Fruit fly (Drosophila melanogaster) whole organism, embryonic: ENCODE data around the gene RpS17.

Experiments used
- Asciz ChIP-seq: fragments of 200-800 bp; sonication (Bioruptor generic); optimal IDR thresholded peaks from 2 replicates; lab custom pipeline; 2017; ENCODE audit warnings: missing biosample characterization, mild to moderate bottlenecking, missing genetic modification characterization, missing genetic modification reagents
- Awh ChIP-seq: fragments of 200-800 bp; sonication (Bioruptor generic); IDR thresholded peaks from 2 replicates; pipeline ENCODE4, ENCODE4 v1.3.6; 2022; ENCODE audit warnings: missing biosample characterization, missing genetic modification characterization
- CG10979 ChIP-seq: fragments of 200-800 bp; sonication (Bioruptor generic); optimal IDR thresholded peaks from 2 replicates; lab custom pipeline; 2018; ENCODE audit warnings: missing biosample characterization, mild to moderate bottlenecking, missing genetic modification characterization, moderate library complexity
- CG11504 ChIP-seq: fragments of 200-800 bp; sonication (Bioruptor generic); optimal IDR thresholded peaks from 3 replicates; lab custom pipeline; 2019; ENCODE audit warnings: missing biosample characterization, mild to moderate bottlenecking, missing genetic modification characterization, moderate library complexity
- CG12104 ChIP-seq: fragments of 200-800 bp; sonication (Bioruptor generic); optimal IDR thresholded peaks from 3 replicates; lab custom pipeline; 2016; ENCODE audit warnings: missing biosample characterization, missing genetic modification characterization
- CG12299 ChIP-seq: fragments of 200-800 bp; sonication (Bioruptor generic); optimal IDR thresholded peaks from 2 replicates; lab custom pipeline; 2018; ENCODE audit warnings: missing biosample characterization, mild to moderate bottlenecking, missing genetic modification characterization
- CG13894 ChIP-seq: fragments of 200-800 bp; sonication (Bioruptor generic); optimal IDR thresholded peaks from 3 replicates; lab custom pipeline; 2018; ENCODE audit warnings: missing biosample characterization, mild to moderate bottlenecking, missing genetic modification characterization, moderate library complexity
- CG14014 ChIP-seq: fragments of 200-800 bp; sonication (Bioruptor generic); IDR thresholded peaks from 2 replicates; pipeline ENCODE4 v1.3.6; 2022; ENCODE audit warnings: missing biosample characterization, missing genetic modification characterization
- CG14050 ChIP-seq: fragments of 200-800 bp; sonication (Bioruptor generic); IDR thresholded peaks from 3 replicates; pipeline ENCODE4 v1.3.6; 2022; ENCODE audit warnings: missing biosample characterization, missing genetic modification characterization
- CG15601 ChIP-seq: fragments of 200-800 bp; sonication (Bioruptor generic); optimal IDR thresholded peaks from 3 replicates; lab custom pipeline; 2019; ENCODE audit warnings: missing biosample characterization, mild to moderate bottlenecking, missing genetic modification characterization, moderate library complexity
- CG15696 ChIP-seq: fragments of 200-800 bp; sonication (Bioruptor generic); optimal IDR thresholded peaks from 2 replicates; lab custom pipeline; 2019; ENCODE audit warnings: missing biosample characterization, mild to moderate bottlenecking, missing genetic modification characterization, moderate library complexity
- CG33213 ChIP-seq: fragments of 200-800 bp; sonication (Bioruptor generic); optimal IDR thresholded peaks from 3 replicates; lab custom pipeline; 2016; ENCODE audit warnings: missing biosample characterization, missing genetic modification characterization
- CG3838 ChIP-seq: fragments of 200-800 bp; sonication (Bioruptor generic); optimal IDR thresholded peaks from 3 replicates; lab custom pipeline; 2016; ENCODE audit warnings: missing biosample characterization, missing genetic modification characterization
- CG6654 ChIP-seq: fragments of 200-800 bp; sonication (Bioruptor generic); optimal IDR thresholded peaks from 2 replicates; lab custom pipeline; 2017; ENCODE audit warnings: missing biosample characterization, mild to moderate bottlenecking, missing genetic modification characterization
- CG7372 ChIP-seq: fragments of 200-800 bp; sonication (Bioruptor generic); IDR thresholded peaks from 2 replicates; pipeline ENCODE4 v1.3.6; 2022; ENCODE audit warnings: missing biosample characterization, missing genetic modification characterization
- CG7987 ChIP-seq: fragments of 200-800 bp; sonication (Bioruptor generic); optimal IDR thresholded peaks from 2 replicates; lab custom pipeline; 2018; ENCODE audit warnings: missing biosample characterization, mild to moderate bottlenecking, missing genetic modification characterization, moderate library complexity
- CG8281 ChIP-seq: fragments of 200-800 bp; sonication (Bioruptor generic); optimal IDR thresholded peaks from 2 replicates; lab custom pipeline; 2018; ENCODE audit warnings: missing biosample characterization, mild to moderate bottlenecking, missing genetic modification characterization, moderate library complexity
- CG8944 ChIP-seq: fragments of 200-800 bp; sonication (Bioruptor generic); optimal IDR thresholded peaks from 3 replicates; lab custom pipeline; 2016; ENCODE audit warnings: missing biosample characterization, missing genetic modification characterization
- CG9215 ChIP-seq: fragments of 200-800 bp; sonication (Bioruptor generic); IDR thresholded peaks from 2 replicates; pipeline ENCODE4 v1.3.6; 2022; ENCODE audit warnings: missing biosample characterization, missing genetic modification characterization
- D19B ChIP-seq: fragments of 200-800 bp; sonication (Bioruptor generic); optimal IDR thresholded peaks from 2 replicates; lab custom pipeline; 2017; ENCODE audit warnings: missing biosample characterization, mild to moderate bottlenecking, missing genetic modification characterization
- Eip74EF ChIP-seq, 2 experiments: fragments of 200-800 bp in 1 of 2; fragments of >200 bp in 1 of 2; sonication (Bioruptor generic) in 1 of 2; optimal IDR thresholded peaks; 2 replicates each; lab custom pipeline; 2017 to 2019; ENCODE audit warnings: missing biosample characterization in 2 of 2, missing genetic modification characterization in 2 of 2, mild to moderate bottlenecking in 1 of 2, moderate library complexity in 1 of 2
- Ets65A ChIP-seq: fragments of 200-800 bp; sonication (Bioruptor generic); peaks from one replicate; lab custom pipeline; 2016; ENCODE audit warnings: missing biosample characterization, missing genetic modification characterization
- HLH3B ChIP-seq: fragments of 200-800 bp; sonication (Bioruptor generic); IDR thresholded peaks from 2 replicates; pipeline ENCODE4 v1.3.6; 2022; ENCODE audit warnings: missing biosample characterization, missing genetic modification characterization
- HLHmδ ChIP-seq: fragments of 200-800 bp; sonication (Bioruptor generic); optimal IDR thresholded peaks from 2 replicates; lab custom pipeline; 2018; ENCODE audit warnings: missing biosample characterization, mild to moderate bottlenecking, missing genetic modification characterization, moderate library complexity
- Hr78 ChIP-seq, 2 experiments: fragments of 200-800 bp in 1 of 2; fragments of >200 bp in 1 of 2; sonication (Bioruptor generic) in 1 of 2; optimal IDR thresholded peaks; 2 replicates each; lab custom pipeline; 2017 to 2019; ENCODE audit warnings: missing biosample characterization in 2 of 2, missing genetic modification characterization in 2 of 2, mild to moderate bottlenecking in 1 of 2, moderate library complexity in 1 of 2
- Neu2 ChIP-seq: fragments of 200-800 bp; sonication (Bioruptor generic); optimal IDR thresholded peaks from 3 replicates; lab custom pipeline; 2016; ENCODE audit warnings: missing biosample characterization, missing genetic modification characterization, borderline replicate concordance
- Rfx ChIP-seq: fragments of 200-800 bp; sonication (Bioruptor generic); IDR thresholded peaks from 2 replicates; pipeline ENCODE4 v1.3.6; 2022; ENCODE audit warnings: missing biosample characterization, missing genetic modification characterization
- Six4 ChIP-seq: fragments of 200-800 bp; sonication (Bioruptor generic); optimal IDR thresholded peaks from 2 replicates; lab custom pipeline; 2016; ENCODE audit warnings: missing biosample characterization, missing genetic modification characterization
- Xrp1 ChIP-seq: fragments of 200-800 bp; sonication (Bioruptor generic); IDR thresholded peaks from 2 replicates; pipeline ENCODE4 v1.3.6; 2022; ENCODE audit warnings: missing biosample characterization, missing genetic modification characterization
- chif ChIP-seq, 2 experiments: fragments of 200-800 bp; sonication (Bioruptor generic); optimal IDR thresholded peaks; 3 replicates each; lab custom pipeline; 2016; ENCODE audit warnings: missing biosample characterization in 2 of 2, missing genetic modification characterization in 2 of 2
- chinmo ChIP-seq: fragments of 200-800 bp; sonication (Bioruptor generic); IDR thresholded peaks from 4 replicates; pipeline ENCODE4 v1.3.6; 2022; ENCODE audit warnings: missing biosample characterization, missing genetic modification characterization; ENCODE audit not compliant: partially characterized antibody
- chm ChIP-seq: fragments of 200-800 bp; sonication (Bioruptor generic); IDR thresholded peaks from 2 replicates; pipeline ENCODE4 v1.3.6; 2022; ENCODE audit warnings: missing biosample characterization, missing genetic modification characterization
- gem ChIP-seq: fragments of 200-800 bp; sonication (Bioruptor generic); optimal IDR thresholded peaks from 2 replicates; lab custom pipeline; 2019; ENCODE audit warnings: missing biosample characterization, mild to moderate bottlenecking, missing genetic modification characterization, moderate library complexity
- gro ChIP-seq: fragments of 200-800 bp; sonication (Bioruptor generic); optimal IDR thresholded peaks from 2 replicates; lab custom pipeline; 2016; ENCODE audit warnings: missing biosample characterization, missing genetic modification characterization
- kah ChIP-seq: fragments of 200-800 bp; sonication (Bioruptor generic); optimal IDR thresholded peaks from 2 replicates; lab custom pipeline; 2018; ENCODE audit warnings: missing biosample characterization, mild to moderate bottlenecking, missing genetic modification characterization
- nom ChIP-seq: fragments of 200-800 bp; sonication (Bioruptor generic); optimal IDR thresholded peaks from 2 replicates; lab custom pipeline; 2017; ENCODE audit warnings: missing biosample characterization, missing genetic modification characterization, mild to moderate bottlenecking, moderate library complexity, missing genetic modification reagents
- pb ChIP-seq: fragments of 200-800 bp; sonication (Bioruptor generic); optimal IDR thresholded peaks from 3 replicates; lab custom pipeline; 2016; ENCODE audit warnings: missing biosample characterization, missing genetic modification characterization
- pfk ChIP-seq: fragments of 200-800 bp; sonication (Bioruptor generic); optimal IDR thresholded peaks from 2 replicates; lab custom pipeline; 2018; ENCODE audit warnings: missing biosample characterization, mild to moderate bottlenecking, missing genetic modification characterization, moderate library complexity
- pros ChIP-seq: fragments of 200-800 bp; sonication (Bioruptor generic); optimal IDR thresholded peaks from 3 replicates; lab custom pipeline; 2019; ENCODE audit warnings: missing biosample characterization, mild to moderate bottlenecking, missing genetic modification characterization, moderate library complexity
- rib ChIP-seq: fragments of 200-800 bp; sonication (Bioruptor generic); IDR thresholded peaks from 2 replicates; pipeline ENCODE4 v1.3.6; 2022; ENCODE audit warnings: missing biosample characterization, missing genetic modification characterization
- sc ChIP-seq, 3 experiments: fragments of >200 bp in 2 of 3; fragments of 200-800 bp in 1 of 3; sonication (Bioruptor generic) in 1 of 3; optimal IDR thresholded peaks; 2 replicates in 2 of 3; 3 replicates in 1 of 3; lab custom pipeline; 2017; ENCODE audit warnings: mild to moderate bottlenecking in 1 of 3, missing biosample characterization in 1 of 3, missing genetic modification characterization in 1 of 3, missing genetic modification reagents in 1 of 3
- sd ChIP-seq: fragments of 200-800 bp; sonication (Bioruptor generic); optimal IDR thresholded peaks from 3 replicates; lab custom pipeline; 2018; ENCODE audit warnings: missing biosample characterization, mild to moderate bottlenecking, missing genetic modification characterization, moderate library complexity
- sens-2 ChIP-seq: fragments of 200-800 bp; sonication (Bioruptor generic); IDR thresholded peaks from 2 replicates; pipeline ENCODE4 v1.3.6; 2022; ENCODE audit warnings: missing biosample characterization, missing genetic modification characterization
- sna ChIP-seq: fragments of 200-800 bp; sonication (Bioruptor generic); IDR thresholded peaks from 2 replicates; pipeline ENCODE4 v1.3.6; 2022; ENCODE audit warnings: missing biosample characterization, missing genetic modification characterization; ENCODE audit not compliant: partially characterized antibody
- trem ChIP-seq: fragments of 200-800 bp; optimal IDR thresholded peaks from 3 replicates; lab custom pipeline; 2019; ENCODE audit warnings: missing biosample characterization, mild to moderate bottlenecking, missing genetic modification characterization, moderate library complexity
- twi ChIP-seq: fragments of 200-800 bp; optimal IDR thresholded peaks from 2 replicates; lab custom pipeline; 2019; ENCODE audit warnings: missing biosample characterization, mild to moderate bottlenecking, missing genetic modification characterization, moderate library complexity
- unc-4 ChIP-seq: fragments of 200-800 bp; sonication (Bioruptor generic); IDR thresholded peaks from 2 replicates; pipeline ENCODE4 v1.3.6; 2022; ENCODE audit warnings: missing biosample characterization, missing genetic modification characterization; ENCODE audit not compliant: partially characterized antibody

The RpS17 gene

DNA sequence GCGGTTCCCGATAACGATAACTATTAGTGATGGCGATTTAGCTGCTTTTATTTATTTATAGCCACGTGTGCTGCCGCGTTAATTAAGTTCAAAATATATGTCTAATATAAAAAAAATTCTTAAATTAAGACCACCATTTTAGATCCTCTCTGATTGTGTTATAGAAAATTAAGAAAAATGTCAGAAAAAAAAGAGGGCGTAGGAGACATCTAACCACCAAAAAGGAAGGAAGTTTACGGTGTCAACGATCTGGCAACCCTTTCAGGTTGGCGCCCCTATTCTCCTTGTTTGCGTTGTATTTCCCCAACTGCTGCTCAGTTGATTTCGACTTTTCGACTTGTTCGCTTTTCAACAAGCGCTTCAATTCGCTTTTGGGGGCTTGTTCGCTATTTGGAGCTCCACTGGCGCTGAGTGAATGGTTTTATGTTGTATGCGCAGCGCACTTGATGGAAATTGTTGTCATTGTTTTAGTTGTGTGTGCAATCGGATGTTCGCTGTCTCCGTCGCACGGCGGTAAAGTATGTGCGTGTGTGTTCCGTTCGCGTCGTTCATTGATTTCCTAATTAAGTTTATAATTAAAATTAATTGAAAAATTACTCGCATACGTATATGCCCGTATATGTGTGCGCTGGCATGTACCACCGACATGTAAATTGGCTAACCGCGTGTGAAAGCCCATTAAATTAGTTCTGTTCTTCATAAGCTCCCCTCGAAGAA lies 31.3 kb upstream of the RpS17 start, which contains the start of the genes CG3434 and CG44838 (continued):
- TF ChIP-seq sna (no peak), twi (tag; lab: Kevin White, UChicago) (peak; percentile 61), CG15696 (tag; lab: Kevin White, UChicago) (peak; percentile 84), HLH3B (GFP tag; lab: Robert Waterston, UW) (peak; percentile 67), chif (GFP tag; optimal IDR thresholded peaks at IDR 0.05; lab: Kevin White, UChicago) (peak; percentile 58 to 78), CG12104 (GFP tag; lab: Kevin White, UChicago) (peak; percentile 54), chm (GFP tag; lab: Robert Waterston, UW) (no peak), gem (peak; percentile 88), CG9215 (GFP tag; lab: Robert Waterston, UW) (peak; percentile 58), sc (optimal IDR thresholded peaks at IDR 0.05; lab: Kevin White, UChicago) (no peak), sc (GFP tag; optimal IDR thresholded peaks at IDR 0.05; lab: Kevin White, UChicago) (peak; percentile 70), gro (GFP tag; lab: Kevin White, UChicago) (peak; percentile 64), CG10979 (tag; lab: Kevin White, UChicago) (peak; percentile 73), trem (tag; lab: Kevin White, UChicago) (peak; percentile 84), CG7372 (peak; percentile 57; the same call in 1 of the 2 replicates), rib (GFP tag; lab: Robert Waterston, UW) (no peak), Six4 (GFP tag; lab: Kevin White, UChicago) (peak; percentile 80), CG8281 (tag; lab: Kevin White, UChicago) (peak; percentile 47), Rfx (GFP tag; lab: Robert Waterston, UW) (peak; percentile 85), CG11504 (tag; lab: Kevin White, UChicago) (peak; percentile 79), CG7987 (peak; percentile 41), CG33213 (GFP tag; lab: Kevin White, UChicago) (peak; percentile 55), kah (GFP tag; lab: Kevin White, UChicago) (no peak), Hr78 (GFP tag; optimal IDR thresholded peaks at IDR 0.05; lab: Kevin White, UChicago) (peak in 1 of 2 experiments; percentile 7), Ets65A (GFP tag; lab: Kevin White, UChicago) (peak; percentile 96), CG8944 (GFP tag; lab: Kevin White, UChicago) (peak; percentile 55), CG3838 (GFP tag; lab: Kevin White, UChicago) (peak; percentile 27), D19B (GFP tag; lab: Kevin White, UChicago) (peak; percentile 57), CG14014 (peak; percentile 70), sd (tag; lab: Kevin White, UChicago) (peak; percentile 49), CG13894 (tag; lab: Kevin White, UChicago) (peak; percentile 85), CG12299 (tag; lab: Kevin White, UChicago) (peak; percentile 74), HLHmδ (GFP tag; lab: Kevin White, UChicago) (no peak), unc-4 (peak; percentile 45; the same call in 1 of the 2 replicates), Xrp1 (GFP tag; lab: Robert Waterston, UW) (peak; percentile 86), Eip74EF (GFP tag; optimal IDR thresholded peaks at IDR 0.05; lab: Kevin White, UChicago) (peak in 1 of 2 experiments; percentile 77), Asciz (GFP tag; lab: Kevin White, UChicago) (peak; percentile 58), CG14050 (GFP tag; lab: Robert Waterston, UW) (peak; percentile 60), nom (GFP tag; lab: Kevin White, UChicago) (peak; percentile 51), pfk (GFP tag; lab: Kevin White, UChicago) (no peak), sens-2 (GFP tag; lab: Robert Waterston, UW) (no peak), CG15601 (peak; percentile 98), pb (no peak), chinmo (GFP tag; lab: Robert Waterston, UW) (peak; percentile 77; the same call in 1 of the 4 replicates), Awh (GFP tag; lab: Robert Waterston, UW) (peak; percentile 67; the same call in 1 of the 2 replicates), pros (peak; percentile 17), Neu2 (GFP tag; lab: Kevin White, UChicago) (peak; percentile 56), CG6654 (GFP tag; lab: Kevin White, UChicago) (no peak)
